Fruit fly (Drosophila melanogaster): Measurements from ENCODE around the gene OS9.

Gene OS9

dm6 chr2L:19966410-19966809 is at the start of gene OS9:
Gene OS9, minus strand, starts transcription at chr2L:19966510.
- TF ChIP-seq EcR (GFP tag; optimal IDR thresholded peaks at IDR 0.05) (no peak), Dll (optimal IDR thresholded peaks at IDR 0.05) (no peak)

DNA sequence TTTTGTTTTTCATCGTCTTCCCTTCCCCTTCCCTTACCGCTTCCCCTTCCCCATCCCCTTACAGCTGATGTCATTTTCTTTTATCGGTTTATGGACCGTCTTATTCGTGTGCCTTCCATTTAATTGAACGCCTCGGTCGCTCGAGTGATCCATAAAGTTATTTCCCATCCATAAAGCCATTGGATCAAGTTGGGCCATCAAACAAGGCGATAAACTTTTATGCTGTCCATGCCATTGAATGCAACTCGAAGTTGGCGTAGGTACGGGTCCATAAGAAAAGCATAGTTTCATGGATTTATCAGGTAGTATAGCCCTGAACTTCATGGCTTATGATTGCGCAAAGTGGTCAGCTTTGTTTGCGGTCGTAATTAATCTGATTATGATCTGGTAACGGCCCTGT is 38.8 kb upstream of the OS9 start:
- TF ChIP-seq EcR (GFP tag; optimal IDR thresholded peaks at IDR 0.05) (no peak), CG8478 (optimal IDR thresholded peaks at IDR 0.05) (no peak)

dm6 chr2L:20004341-20004740 is 38.0 kb upstream of the OS9 start:
- no peak for TF ChIP-seq usp (GFP tag; optimal IDR thresholded peaks at IDR 0.05)
- TF ChIP-seq EcR (GFP tag; optimal IDR thresholded peaks at IDR 0.05) = no peak
- no peak for TF ChIP-seq pan (optimal IDR thresholded peaks at IDR 0.05)
- TF ChIP-seq Dll (optimal IDR thresholded peaks at IDR 0.05) = no peak

- TF ChIP-seq usp (GFP tag; optimal IDR thresholded peaks at IDR 0.05) (no peak), EcR (GFP tag; optimal IDR thresholded peaks at IDR 0.05) (no peak), psq (optimal IDR thresholded peaks at IDR 0.05) (no peak), pan (optimal IDR thresholded peaks at IDR 0.05) (no peak), CG8478 (optimal IDR thresholded peaks at IDR 0.05) (no peak), Dll (optimal IDR thresholded peaks at IDR 0.05) (no peak)
Measured at dm6 chr2L:20002086-20002485, 35.8 kb upstream of the OS9 start.

dm6 chr2L:19998139-19998538 is 31.8 kb upstream of the OS9 start:
- TF ChIP-seq psq (optimal IDR thresholded peaks at IDR 0.05) = no peak
- no peak for TF ChIP-seq usp (GFP tag; optimal IDR thresholded peaks at IDR 0.05)
- no peak for TF ChIP-seq EcR (GFP tag; optimal IDR thresholded peaks at IDR 0.05)
- no peak for TF ChIP-seq pan (optimal IDR thresholded peaks at IDR 0.05)
- TF ChIP-seq CG8478 (optimal IDR thresholded peaks at IDR 0.05) = no peak
- no peak for TF ChIP-seq Dll (optimal IDR thresholded peaks at IDR 0.05)

DNA sequence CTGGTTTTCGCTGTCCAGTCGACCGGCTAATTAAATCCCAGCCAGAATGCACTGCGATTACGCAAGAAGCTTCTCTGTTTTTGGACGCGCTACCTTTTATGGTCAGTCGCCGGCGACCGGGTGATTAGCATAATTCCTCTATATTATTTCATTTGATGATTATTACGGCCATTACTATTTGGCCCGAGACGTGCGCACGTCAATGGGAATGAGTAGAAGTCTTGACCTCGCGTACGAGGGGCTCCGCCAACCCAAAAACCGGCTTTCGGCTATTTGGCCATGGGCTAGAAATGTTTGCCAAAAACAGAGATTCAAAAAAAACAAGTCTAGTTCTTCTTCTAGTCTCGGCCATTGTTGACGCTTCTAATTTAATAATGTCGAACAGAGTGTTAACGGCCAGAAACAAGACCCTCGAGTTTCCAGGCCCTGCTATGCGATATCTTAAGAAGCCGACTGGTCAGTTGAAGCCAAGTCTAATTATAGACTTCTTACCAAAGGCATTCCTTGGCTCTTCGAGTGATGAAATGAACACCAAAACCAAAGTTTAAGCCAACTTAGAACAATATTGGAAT is 26.2 kb upstream of the OS9 start:
- TF ChIP-seq usp (GFP tag; optimal IDR thresholded peaks at IDR 0.05) (no peak), EcR (GFP tag; optimal IDR thresholded peaks at IDR 0.05) (no peak), psq (optimal IDR thresholded peaks at IDR 0.05) (no peak), pan (optimal IDR thresholded peaks at IDR 0.05) (no peak), CG8478 (optimal IDR thresholded peaks at IDR 0.05) (no peak), Dll (optimal IDR thresholded peaks at IDR 0.05) (no peak)

DNA sequence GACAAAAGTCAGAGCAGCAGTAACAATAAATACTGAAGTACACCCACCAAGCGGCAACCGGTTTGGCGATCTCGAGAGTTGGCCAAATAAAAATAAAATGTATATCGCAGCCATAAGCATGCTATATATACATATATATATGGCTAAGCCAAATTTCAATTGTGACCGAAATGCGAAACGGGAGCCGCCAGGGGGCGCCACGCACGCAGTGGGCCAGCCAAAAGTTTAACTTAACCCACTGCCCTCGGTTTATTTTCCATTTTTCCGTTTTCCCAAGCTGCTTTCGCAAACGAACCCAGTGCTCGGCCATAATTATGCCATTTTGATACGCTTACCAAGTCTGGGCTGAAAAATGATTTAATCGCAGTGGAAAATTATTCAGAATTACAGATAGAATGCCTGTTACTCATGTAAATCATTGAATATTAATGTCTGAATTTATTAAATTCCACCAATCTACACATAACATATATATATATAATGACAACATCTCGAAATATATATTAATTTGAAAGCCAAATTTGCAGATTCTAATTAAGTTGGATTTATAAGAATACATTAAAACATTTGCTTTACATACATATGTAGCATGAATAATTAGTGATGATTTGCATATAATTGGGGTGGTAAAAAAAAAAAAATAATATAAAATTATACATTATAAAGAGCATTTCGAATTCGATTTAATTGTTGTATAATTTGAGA is 23.5 kb upstream of the OS9 start:
- TF ChIP-seq psq (optimal IDR thresholded peaks at IDR 0.05) (no peak), pan (optimal IDR thresholded peaks at IDR 0.05) (no peak), usp (GFP tag; optimal IDR thresholded peaks at IDR 0.05) (no peak), EcR (GFP tag; optimal IDR thresholded peaks at IDR 0.05) (no peak), Dll (optimal IDR thresholded peaks at IDR 0.05) (no peak), CG8478 (optimal IDR thresholded peaks at IDR 0.05) (no peak)

dm6 chr2L:19987875-19988665 is 21.8 kb upstream of the OS9 start:
- no peak for TF ChIP-seq usp (GFP tag; optimal IDR thresholded peaks at IDR 0.05)
- TF ChIP-seq EcR (GFP tag; optimal IDR thresholded peaks at IDR 0.05) = no peak
- TF ChIP-seq pan (optimal IDR thresholded peaks at IDR 0.05) = no peak
- TF ChIP-seq CG8478 (optimal IDR thresholded peaks at IDR 0.05) = no peak
- no peak for TF ChIP-seq Dll (optimal IDR thresholded peaks at IDR 0.05)
- TF ChIP-seq psq (optimal IDR thresholded peaks at IDR 0.05) = no peak

- no peak for TF ChIP-seq pan (optimal IDR thresholded peaks at IDR 0.05)
Measured at dm6 chr2L:19967390-19967789, 1.1 kb upstream of the OS9 start, which contains the start of gene Hf. Gene Hf, minus strand, starts transcription at chr2L:19967685.

DNA sequence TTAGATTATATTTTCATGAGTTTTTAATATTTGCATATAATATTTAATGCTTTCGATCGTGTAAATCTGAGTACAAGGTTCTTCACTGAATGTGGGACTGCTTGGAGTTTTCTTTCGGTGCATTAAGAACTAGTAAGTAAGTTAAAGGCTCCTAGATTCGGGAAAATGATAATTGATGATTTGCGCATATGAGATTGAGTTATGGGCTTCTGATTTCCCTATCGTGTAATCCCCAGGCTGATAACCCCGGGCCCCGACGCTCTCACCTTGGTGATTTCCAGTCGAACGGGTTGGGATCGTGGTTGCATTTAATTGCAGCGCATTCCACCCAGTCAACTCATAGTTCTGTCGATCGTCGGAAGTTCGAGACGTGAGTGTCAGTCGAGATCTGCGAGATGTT is 2.5 kb downstream of the OS9 start, which contains the start of gene CG10680:
Gene CG10680, plus strand, starts transcription at position 301 of the 400 bp plus-strand sequence.
- TF ChIP-seq Dll (optimal IDR thresholded peaks at IDR 0.05) (no peak), pan (optimal IDR thresholded peaks at IDR 0.05) (no peak), CG8478 (optimal IDR thresholded peaks at IDR 0.05) (no peak), psq (optimal IDR thresholded peaks at IDR 0.05) (no peak), usp (GFP tag; optimal IDR thresholded peaks at IDR 0.05) (no peak), EcR (GFP tag; optimal IDR thresholded peaks at IDR 0.05) (no peak)

- TF ChIP-seq pan (optimal IDR thresholded peaks at IDR 0.05) (no peak), CG8478 (optimal IDR thresholded peaks at IDR 0.05) (no peak), psq (optimal IDR thresholded peaks at IDR 0.05) (no peak)
Measured at dm6 chr2L:19962252-19962729, 4.0 kb downstream of the OS9 start, which contains the start of the genes CG13965 and CG16772. Gene CG13965, minus strand, starts transcription at chr2L:19962352. Gene CG16772, plus strand, starts transcription at chr2L:19962679.

dm6 chr2L:19961585-19961984 is 4.7 kb downstream of the OS9 start, which contains the start of gene CG42866:
Gene CG42866, minus strand, starts transcription at chr2L:19961685.
- no peak for TF ChIP-seq Dll (optimal IDR thresholded peaks at IDR 0.05)
- no peak for TF ChIP-seq usp (GFP tag; optimal IDR thresholded peaks at IDR 0.05)
- TF ChIP-seq psq (optimal IDR thresholded peaks at IDR 0.05) = no peak
- TF ChIP-seq CG8478 (optimal IDR thresholded peaks at IDR 0.05) = no peak
- TF ChIP-seq EcR (GFP tag; optimal IDR thresholded peaks at IDR 0.05) = no peak
- no peak for TF ChIP-seq pan (optimal IDR thresholded peaks at IDR 0.05)
